Worm (Caenorhabditis elegans) whole organism, late embryonic: ENCODE measurements around the gene nhr-19.

Experiments used
- F13H6.1 ChIP-seq: sonication (generic microtip); optimal IDR thresholded peaks from 2 replicates; lab custom pipeline; 2016; ENCODE audit warnings: missing genetic modification characterization, missing compliant biosample characterization
- K09A11.1 ChIP-seq: sonication (generic microtip); optimal IDR thresholded peaks from 2 replicates; lab custom pipeline; 2017; ENCODE audit warnings: antibody characterized with exemption, mild to moderate bottlenecking, missing genetic modification characterization, missing compliant biosample characterization; ENCODE audit not compliant: insufficient read depth
- che-1 ChIP-seq: sonication (generic microtip); optimal IDR thresholded peaks from 2 replicates; lab custom pipeline; 2016; ENCODE audit warnings: mild to moderate bottlenecking, missing genetic modification characterization, missing compliant biosample characterization
- ets-4 ChIP-seq: sonication (generic microtip); optimal IDR thresholded peaks from 2 replicates; lab custom pipeline; 2016; ENCODE audit warnings: missing genetic modification characterization, missing compliant biosample characterization
- eyg-1 ChIP-seq: sonication (generic microtip); optimal IDR thresholded peaks from 2 replicates; lab custom pipeline; 2016; ENCODE audit warnings: missing genotype, missing genetic modification characterization, missing compliant biosample characterization
- gmeb-2 ChIP-seq: sonication (generic microtip); optimal IDR thresholded peaks from 2 replicates; lab custom pipeline; 2016; ENCODE audit warnings: missing genetic modification characterization, inconsistent platforms, missing compliant biosample characterization
- pag-3 ChIP-seq: sonication (generic microtip); optimal IDR thresholded peaks from 2 replicates; lab custom pipeline; 2016; ENCODE audit warnings: missing compliant biosample characterization, missing genetic modification characterization, borderline replicate concordance

ce11 chrII:9560895-9561294, 44.4 kb downstream of the nhr-19 start:
- TF ChIP-seq ets-4 (tag; lab: Kevin White, UChicago): no peak
- TF ChIP-seq eyg-1 (tag; lab: Kevin White, UChicago): no peak
- TF ChIP-seq che-1 (tag; lab: Kevin White, UChicago): no peak
- no peak for TF ChIP-seq gmeb-2
- no peak for TF ChIP-seq F13H6.1 (tag; lab: Kevin White, UChicago)
- TF ChIP-seq pag-3 (tag; lab: Kevin White, UChicago): no peak
- no peak for TF ChIP-seq K09A11.1
